Fruit fly (Drosophila melanogaster): Measurements from ENCODE around the gene CG46025.

Gene CG46025

DNA sequence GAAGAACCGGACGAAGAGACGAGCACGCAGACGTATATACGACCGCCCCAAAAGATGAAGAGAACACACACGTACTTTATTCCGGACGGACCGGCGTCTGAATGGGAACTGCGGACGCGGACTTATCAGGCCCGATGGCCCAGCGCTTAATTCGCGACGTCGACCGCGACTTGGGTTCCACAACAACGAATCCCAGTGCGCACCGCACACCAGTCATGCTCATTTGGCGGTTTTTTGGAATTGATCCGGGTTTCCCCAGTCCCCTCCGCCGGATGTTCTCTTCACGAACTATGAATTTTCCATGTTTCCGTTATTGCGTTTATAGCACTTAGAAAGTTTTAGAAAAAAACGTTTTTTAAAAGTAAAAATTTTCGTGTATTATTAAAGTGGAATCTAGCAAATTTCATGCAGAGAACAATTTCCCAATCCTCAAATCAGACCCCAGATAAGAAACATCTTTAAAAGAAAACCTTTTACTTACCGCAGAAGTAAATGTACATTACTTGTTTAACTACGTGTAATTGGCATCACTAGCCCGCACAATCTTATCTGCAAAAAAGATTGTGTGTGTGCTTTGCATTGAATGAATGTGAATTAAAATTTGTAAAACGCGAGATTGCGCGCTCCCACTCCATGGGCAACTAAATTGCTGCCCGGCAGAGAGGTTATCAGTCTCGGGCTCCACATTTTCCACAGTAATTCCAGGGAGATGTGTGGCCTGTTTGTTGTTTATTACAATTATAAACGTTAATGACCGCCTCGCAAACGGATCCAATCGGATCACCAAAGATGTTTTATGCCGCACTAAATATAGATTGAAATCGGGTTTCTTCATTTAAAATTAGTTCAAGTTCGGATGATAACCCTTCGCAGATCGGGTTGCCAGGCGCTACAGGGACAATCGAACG lies 36.7 kb downstream of the CG46025 start, which contains the start of gene CG7149 (continued):
- no peak for TF ChIP-seq slou (GFP tag; optimal IDR thresholded peaks at IDR 0.05)
- peak; percentile 25 for TF ChIP-seq sd (tag; optimal IDR thresholded peaks at IDR 0.05)
- no peak for TF ChIP-seq CG11093 (GFP tag; IDR thresholded peaks at IDR 0.05)
- TF ChIP-seq croc (GFP tag; conservative IDR thresholded peaks at IDR 0.05): no peak
- no peak for TF ChIP-seq Lpt (GFP tag; optimal IDR thresholded peaks at IDR 0.05)
- no peak for TF ChIP-seq CG7987 (GFP tag; optimal IDR thresholded peaks at IDR 0.05)
- no peak for TF ChIP-seq stwl (tag; optimal IDR thresholded peaks at IDR 0.05)
- 0 out of 2 replicates have a peak, but pooled peaks have one; percentile 11 for TF ChIP-seq rib (GFP tag; IDR thresholded peaks at IDR 0.05)
- TF ChIP-seq CG1603 (tag; optimal IDR thresholded peaks at IDR 0.05): no peak
- TF ChIP-seq Rx (GFP tag; IDR thresholded peaks at IDR 0.05): no peak
- peak; percentile 41 for TF ChIP-seq Xbp1 (GFP tag; optimal IDR thresholded peaks at IDR 0.05)
- TF ChIP-seq CG10274 (GFP tag; optimal IDR thresholded peaks at IDR 0.05): no peak
- no peak for TF ChIP-seq CG17912 (GFP tag; optimal IDR thresholded peaks at IDR 0.05)
- TF ChIP-seq knrl (GFP tag; IDR thresholded peaks at IDR 0.05; ENCODE audit: partially characterized antibody): no peak
- no peak for TF ChIP-seq vnd (GFP tag; IDR thresholded peaks at IDR 0.05; ENCODE audit: partially characterized antibody)
- no peak for TF ChIP-seq CG15011 (GFP tag; optimal IDR thresholded peaks at IDR 0.05)
- no peak for TF ChIP-seq CG6813 (GFP tag; optimal IDR thresholded peaks at IDR 0.05)
- no peak for TF ChIP-seq cas (GFP tag; IDR thresholded peaks at IDR 0.05)
- no peak for TF ChIP-seq jigr1 (GFP tag; IDR thresholded peaks at IDR 0.05)
- no peak for TF ChIP-seq Lim3 (GFP tag; IDR thresholded peaks at IDR 0.05)
- TF ChIP-seq Neu2 (GFP tag; optimal IDR thresholded peaks at IDR 0.05; ENCODE audit: borderline replicate concordance): no peak
- no peak for TF ChIP-seq Six4 (GFP tag; optimal IDR thresholded peaks at IDR 0.05)
- TF ChIP-seq D19A (tag; optimal IDR thresholded peaks at IDR 0.05): peak; percentile 9
- no peak for TF ChIP-seq HLHmδ (GFP tag; optimal IDR thresholded peaks at IDR 0.05)
- TF ChIP-seq wek (GFP tag; optimal IDR thresholded peaks at IDR 0.05): no peak
- no peak for TF ChIP-seq CG31388 (GFP tag; optimal IDR thresholded peaks at IDR 0.05)
- 0 out of 3 replicates have a peak, but pooled peaks have one; percentile 16 for TF ChIP-seq zfh1 (GFP tag; IDR thresholded peaks at IDR 0.05)
- TF ChIP-seq hbn (GFP tag; IDR thresholded peaks at IDR 0.05; ENCODE audit: partially characterized antibody): no peak
- TF ChIP-seq CG1792 (GFP tag; optimal IDR thresholded peaks at IDR 0.05): no peak
- peak; percentile 18 for TF ChIP-seq CG12659 (GFP tag; optimal IDR thresholded peaks at IDR 0.05)
- no peak for TF ChIP-seq org-1 (GFP tag; optimal IDR thresholded peaks at IDR 0.05)
- no peak for TF ChIP-seq CG12071 (GFP tag; optimal IDR thresholded peaks at IDR 0.05)
- TF ChIP-seq ase (GFP tag; IDR thresholded peaks at IDR 0.05): no peak
- TF ChIP-seq fd3F (GFP tag; optimal IDR thresholded peaks at IDR 0.05): no peak
- no peak for TF ChIP-seq CG34224 (GFP tag; IDR thresholded peaks at IDR 0.05; ENCODE audit: partially characterized antibody)
- no peak for TF ChIP-seq tup (GFP tag; optimal IDR thresholded peaks at IDR 0.05)
- no peak for TF ChIP-seq bab2 (GFP tag; optimal IDR thresholded peaks at IDR 0.05)
- no peak for TF ChIP-seq CG10366 (GFP tag; IDR thresholded peaks at IDR 0.05)
- no peak for TF ChIP-seq trem (tag; optimal IDR thresholded peaks at IDR 0.05)
- no peak for TF ChIP-seq CG10267 (tag; optimal IDR thresholded peaks at IDR 0.05)
- TF ChIP-seq CG11398 (GFP tag; optimal IDR thresholded peaks at IDR 0.05): no peak
- no peak for TF ChIP-seq Bteb2 (GFP tag; optimal IDR thresholded peaks at IDR 0.05)
- TF ChIP-seq CG17328 (GFP tag; IDR thresholded peaks at IDR 0.05): no peak
- TF ChIP-seq Atf-2 (GFP tag; optimal IDR thresholded peaks at IDR 0.05): peak; percentile 16
- no peak for TF ChIP-seq kah (GFP tag; optimal IDR thresholded peaks at IDR 0.05)
- TF ChIP-seq CG13287 (GFP tag; IDR thresholded peaks at IDR 0.05; ENCODE audit: partially characterized antibody): no peak; the same call in 1 of the 2 replicates
- no peak for TF ChIP-seq CG18619 (GFP tag; optimal IDR thresholded peaks at IDR 0.05)
- no peak for TF ChIP-seq H2.0 (GFP tag; IDR thresholded peaks at IDR 0.05)
- no peak for TF ChIP-seq nerfin-2 (GFP tag; IDR thresholded peaks at IDR 0.05; ENCODE audit: partially characterized antibody)

Data from whole organism, embryonic.